Fruit fly (Drosophila melanogaster): ENCODE results near the gene sowah.

sowah gene

dm6 chr3L:12587218-12587797, 15.0 kb upstream of the sowah start:
- no peak for TF ChIP-seq Hmx (GFP tag; optimal IDR thresholded peaks at IDR 0.05)
- no peak for TF ChIP-seq chinmo (GFP tag; IDR thresholded peaks at IDR 0.05; ENCODE audit: partially characterized antibody)
- TF ChIP-seq NC2β (GFP tag; optimal IDR thresholded peaks at IDR 0.05) = no peak
- TF ChIP-seq CG10366 (GFP tag; IDR thresholded peaks at IDR 0.05) = no peak
- TF ChIP-seq CG7839 (tag; optimal IDR thresholded peaks at IDR 0.05) = peak; percentile 24
- TF ChIP-seq CG2202 (tag; optimal IDR thresholded peaks at IDR 0.05) = no peak
- TF ChIP-seq jigr1 (GFP tag; IDR thresholded peaks at IDR 0.05) = no peak
- TF ChIP-seq CG15073 (GFP tag; optimal IDR thresholded peaks at IDR 0.05) = no peak
- TF ChIP-seq Elba2 (GFP tag; optimal IDR thresholded peaks at IDR 0.05) = no peak
- TF ChIP-seq Sox102F (GFP tag; optimal IDR thresholded peaks at IDR 0.05) = peak; percentile 13
- no peak for TF ChIP-seq CrebB (tag; optimal IDR thresholded peaks at IDR 0.05)
- TF ChIP-seq CG10462 (GFP tag; optimal IDR thresholded peaks at IDR 0.05) = no peak
- no peak for TF ChIP-seq nau (GFP tag; optimal IDR thresholded peaks at IDR 0.05)
- no peak for TF ChIP-seq Tbp (GFP tag; optimal IDR thresholded peaks at IDR 0.05)
- peak; percentile 37 for TF ChIP-seq CG10979 (tag; optimal IDR thresholded peaks at IDR 0.05)
- peak; percentile 7 for TF ChIP-seq CG13424 (tag; optimal IDR thresholded peaks at IDR 0.05)
- peak; percentile 14 for TF ChIP-seq phol (tag; optimal IDR thresholded peaks at IDR 0.05)
- peak; percentile 60 for TF ChIP-seq CG11504 (tag; optimal IDR thresholded peaks at IDR 0.05)
- TF ChIP-seq grau (tag; optimal IDR thresholded peaks at IDR 0.05) = peak; percentile 12
- peak; percentile 28 for TF ChIP-seq Oli (tag; optimal IDR thresholded peaks at IDR 0.05)
- TF ChIP-seq CG10431 (GFP tag; optimal IDR thresholded peaks at IDR 0.05) = no peak
- no peak for TF ChIP-seq CG3847 (GFP tag; IDR thresholded peaks at IDR 0.05)
- peak; percentile 78; the same call in 2 of the 3 replicates for TF ChIP-seq CG17361 (GFP tag; IDR thresholded peaks at IDR 0.05)
- TF ChIP-seq MTF-1 (GFP tag; optimal IDR thresholded peaks at IDR 0.05; ENCODE audit: borderline replicate concordance) = no peak
- TF ChIP-seq bbx (GFP tag; IDR thresholded peaks at IDR 0.05; ENCODE audit: partially characterized antibody) = no peak
- TF ChIP-seq CG32767 (GFP tag; IDR thresholded peaks at IDR 0.05) = no peak
- TF ChIP-seq Oaz (GFP tag; IDR thresholded peaks at IDR 0.05) = no peak
- TF ChIP-seq Nf-YB (GFP tag; optimal IDR thresholded peaks at IDR 0.05) = no peak
- TF ChIP-seq CG10274 (GFP tag; optimal IDR thresholded peaks at IDR 0.05) = no peak
- no peak for TF ChIP-seq Antp (GFP tag; optimal IDR thresholded peaks at IDR 0.05)
- no peak for TF ChIP-seq chm (GFP tag; IDR thresholded peaks at IDR 0.05)
- no peak for TF ChIP-seq NK7.1 (GFP tag; optimal IDR thresholded peaks at IDR 0.05)
- 0 out of 2 replicates have a peak, but pooled peaks have one; percentile 21 for TF ChIP-seq ara (GFP tag; IDR thresholded peaks at IDR 0.05)
- no peak for TF ChIP-seq CG3407 (GFP tag; optimal IDR thresholded peaks at IDR 0.05)
- TF ChIP-seq CG14965 (GFP tag; optimal IDR thresholded peaks at IDR 0.05; ENCODE audit: borderline replicate concordance) = no peak
- TF ChIP-seq zen2 (GFP tag; IDR thresholded peaks at IDR 0.05; ENCODE audit: partially characterized antibody) = no peak
- TF ChIP-seq CG9437 (GFP tag; optimal IDR thresholded peaks at IDR 0.05) = peak; percentile 22
- TF ChIP-seq gem (tag; optimal IDR thresholded peaks at IDR 0.05) = peak; percentile 53
- TF ChIP-seq CG1233 (GFP tag; optimal IDR thresholded peaks at IDR 0.05) = no peak
- no peak for TF ChIP-seq cg (GFP tag; optimal IDR thresholded peaks at IDR 0.05)
- peak; percentile 36 for TF ChIP-seq nmo (GFP tag; optimal IDR thresholded peaks at IDR 0.05)
- TF ChIP-seq crc (GFP tag; optimal IDR thresholded peaks at IDR 0.05) = no peak
- TF ChIP-seq dpn (GFP tag; optimal IDR thresholded peaks at IDR 0.05) = no peak
- peak; percentile 62 for TF ChIP-seq CG11696 (GFP tag; IDR thresholded peaks at IDR 0.05)
- TF ChIP-seq chn (GFP tag; optimal IDR thresholded peaks at IDR 0.05) = no peak
- no peak for TF ChIP-seq CG3838 (GFP tag; optimal IDR thresholded peaks at IDR 0.05)
- TF ChIP-seq CG30020 (tag; optimal IDR thresholded peaks at IDR 0.05) = no peak
- no peak for TF ChIP-seq CG10543 (GFP tag; optimal IDR thresholded peaks at IDR 0.05)
- no peak for TF ChIP-seq kah (GFP tag; optimal IDR thresholded peaks at IDR 0.05)
- TF ChIP-seq ttk (GFP tag; IDR thresholded peaks at IDR 0.05) = no peak
